Worm (Caenorhabditis elegans) whole organism, young adult: ENCODE measurements around the gene rilp-1.

Source experiments
- F57A8.1 ChIP-seq: fragments of 200-800 bp; sonication (Bioruptor generic); optimal IDR thresholded peaks from 2 replicates; lab custom pipeline; 2018; ENCODE audit warnings: mild to moderate bottlenecking, missing genetic modification characterization, moderate library complexity, missing compliant biosample characterization
- ama-1 ChIP-seq, 3 experiments: fragments of 150-350 bp in 1 of 3; sonication (generic microtip) in 2 of 3; optimal IDR thresholded peaks; 2 replicates each; lab custom pipeline; 2014 to 2018; ENCODE audit warnings: missing biosample characterization in 2 of 3, missing genetic modification characterization in 2 of 3, missing genetic modification reagents in 2 of 3
- dox-1 ChIP-seq: fragments of 200-800 bp; sonication (Bioruptor generic); IDR thresholded peaks from 2 replicates; pipeline ENCODE4 v1.3.6; 2022; ENCODE audit warnings: missing genetic modification reagents, missing genetic modification characterization, missing compliant biosample characterization
- ets-4 ChIP-seq: fragments of 200-800 bp; sonication (Bioruptor generic); optimal IDR thresholded peaks from 2 replicates; lab custom pipeline; 2018; ENCODE audit warnings: mild to moderate bottlenecking, missing genetic modification characterization, missing compliant biosample characterization
- madf-8 ChIP-seq: fragments of 200-800 bp; sonication (Bioruptor generic); conservative IDR thresholded peaks from 2 replicates; pipeline ENCODE4 v1.3.6; 2022; ENCODE audit warnings: missing genetic modification reagents, missing genetic modification characterization, missing compliant biosample characterization
- somi-1 ChIP-seq: fragments of 200-800 bp; sonication (Bioruptor generic); optimal IDR thresholded peaks from 2 replicates; lab custom pipeline; 2018; ENCODE audit warnings: mild to moderate bottlenecking, missing genetic modification characterization, missing compliant biosample characterization
- ztf-22 ChIP-seq: fragments of 200-800 bp; sonication (Bioruptor generic); optimal IDR thresholded peaks from 2 replicates; lab custom pipeline; 2018; ENCODE audit warnings: mild to moderate bottlenecking, missing genetic modification characterization, moderate library complexity, missing compliant biosample characterization

- no peak for TF ChIP-seq ama-1 (optimal IDR thresholded peaks at IDR 0.05; lab: Kevin White, UChicago)
- TF ChIP-seq ama-1 (GFP tag; optimal IDR thresholded peaks at IDR 0.05; lab: Kevin White, UChicago), result no peak
- no peak for TF ChIP-seq dox-1 (GFP tag; lab: Robert Waterston, UW)
- no peak for TF ChIP-seq madf-8
- TF ChIP-seq somi-1 (GFP tag; lab: Kevin White, UChicago), result no peak
- TF ChIP-seq F57A8.1 (GFP tag; lab: Kevin White, UChicago), result no peak
- no peak for TF ChIP-seq ztf-22 (GFP tag; lab: Kevin White, UChicago)
- TF ChIP-seq ets-4, result no peak
Measured at ce11 chrIII:3588183-3588582, 47.8 kb upstream of the rilp-1 start.
